Worm (Caenorhabditis elegans) whole organism, young adult: ENCODE data around the gene pgl-1.

ENCODE experiments used
- F57A8.1 ChIP-seq: fragments of 200-800 bp; sonication (Bioruptor generic); optimal IDR thresholded peaks from 2 replicates; lab custom pipeline; 2018; ENCODE audit warnings: mild to moderate bottlenecking, missing genetic modification characterization, moderate library complexity, missing compliant biosample characterization
- ama-1 ChIP-seq, 3 experiments: fragments of 150-350 bp in 1 of 3; sonication (generic microtip) in 2 of 3; optimal IDR thresholded peaks; 2 replicates each; lab custom pipeline; 2014 to 2018; ENCODE audit warnings: missing biosample characterization in 2 of 3, missing genetic modification characterization in 2 of 3, missing genetic modification reagents in 2 of 3
- ceh-27 ChIP-seq: fragments of 200-800 bp; sonication (Bioruptor generic); optimal IDR thresholded peaks from 2 replicates; lab custom pipeline; 2018; ENCODE audit warnings: mild to moderate bottlenecking, missing genetic modification characterization, moderate library complexity, missing compliant biosample characterization
- ekl-4 ChIP-seq: fragments of 200-800 bp; sonication (Bioruptor generic); IDR thresholded peaks from 2 replicates; pipeline ENCODE4 v1.3.6; 2022; ENCODE audit warnings: missing genetic modification reagents, missing genetic modification characterization, missing compliant biosample characterization
- fkh-3 ChIP-seq: sonication (generic microtip); optimal IDR thresholded peaks from 2 replicates; lab custom pipeline; 2016; ENCODE audit warnings: mild to moderate bottlenecking, missing genetic modification characterization, missing compliant biosample characterization
- nhr-179 ChIP-seq: sonication (generic microtip); optimal IDR thresholded peaks from 2 replicates; lab custom pipeline; 2016; ENCODE audit warnings: mild to moderate bottlenecking, missing genetic modification characterization, missing compliant biosample characterization
- sdz-38 ChIP-seq: sonication (generic microtip); optimal IDR thresholded peaks from 2 replicates; lab custom pipeline; 2016; ENCODE audit warnings: missing genotype, missing genetic modification characterization, missing compliant biosample characterization
- somi-1 ChIP-seq: fragments of 200-800 bp; sonication (Bioruptor generic); optimal IDR thresholded peaks from 2 replicates; lab custom pipeline; 2018; ENCODE audit warnings: mild to moderate bottlenecking, missing genetic modification characterization, missing compliant biosample characterization
- sptf-2 ChIP-seq: fragments of 200-800 bp; sonication (Bioruptor generic); optimal IDR thresholded peaks from 2 replicates; lab custom pipeline; 2018; ENCODE audit warnings: mild to moderate bottlenecking, missing genetic modification characterization, missing compliant biosample characterization
- unc-62 ChIP-seq: fragments of 150-350 bp; optimal IDR thresholded peaks from 2 replicates; lab custom pipeline; 2014; ENCODE audit warnings: missing biosample characterization, missing genetic modification reagents, missing genetic modification characterization
- xnd-1 ChIP-seq: sonication (generic microtip); optimal IDR thresholded peaks from 2 replicates; lab custom pipeline; 2016; ENCODE audit warnings: missing genotype, missing genetic modification reagents, missing genetic modification characterization, missing compliant biosample characterization
- ztf-6 ChIP-seq: fragments of 200-800 bp; sonication (Bioruptor generic); IDR thresholded peaks from 2 replicates; pipeline ENCODE4 v1.3.6; 2022; ENCODE audit warnings: missing genetic modification reagents, missing genetic modification characterization, missing compliant biosample characterization

DNA sequence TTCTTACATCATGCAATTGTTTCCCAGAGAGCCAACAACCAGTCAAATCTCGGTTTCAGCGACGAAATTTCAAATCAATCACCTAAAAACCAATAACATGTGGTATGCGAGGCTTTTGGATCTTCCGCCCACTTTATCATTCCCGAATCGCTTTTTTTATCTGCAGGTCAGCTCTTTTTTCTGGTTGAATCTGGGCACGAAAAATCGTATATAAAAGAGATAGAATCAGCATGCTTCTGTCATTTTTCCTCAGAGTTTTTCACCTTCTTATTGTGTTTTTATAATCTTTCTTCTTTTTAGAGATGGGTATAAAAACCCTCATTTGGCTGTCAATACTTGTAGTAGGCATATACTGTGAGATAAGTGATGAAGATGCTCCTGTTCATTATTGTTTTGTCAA lies 26.2 kb upstream of the pgl-1 start, which contains the start of gene cht-3:
- TF ChIP-seq fkh-3 (tag; lab: Kevin White, UChicago): no peak
- TF ChIP-seq ekl-4 (GFP tag; lab: Robert Waterston, UW): no peak
- TF ChIP-seq unc-62 (GFP tag; lab: Kevin White, UChicago): no peak
- no peak for TF ChIP-seq ama-1 (optimal IDR thresholded peaks at IDR 0.05; lab: Kevin White, UChicago)
- TF ChIP-seq ama-1 (GFP tag; optimal IDR thresholded peaks at IDR 0.05; lab: Kevin White, UChicago): no peak
- no peak for TF ChIP-seq sdz-38 (tag; lab: Kevin White, UChicago)
- TF ChIP-seq ceh-27 (GFP tag; lab: Kevin White, UChicago): no peak
- TF ChIP-seq xnd-1 (tag; lab: Kevin White, UChicago): no peak
- no peak for TF ChIP-seq ztf-6
- TF ChIP-seq nhr-179 (tag; lab: Kevin White, UChicago): no peak
- no peak for TF ChIP-seq somi-1
- TF ChIP-seq sptf-2 (GFP tag; lab: Kevin White, UChicago): no peak
- TF ChIP-seq F57A8.1 (GFP tag; lab: Kevin White, UChicago): no peak
